Fruit fly (Drosophila melanogaster) whole organism, embryonic: ENCODE data around the gene CG10570.

Experiments used
- CG1024 ChIP-seq: fragments of 200-800 bp; sonication (Bioruptor generic); IDR thresholded peaks from 2 replicates; pipeline ENCODE4 v1.3.6; 2022; ENCODE audit warnings: missing biosample characterization, missing genetic modification characterization
- CG10431 ChIP-seq: fragments of 200-800 bp; sonication (Bioruptor generic); optimal IDR thresholded peaks from 3 replicates; lab custom pipeline; 2018; ENCODE audit warnings: missing biosample characterization, mild to moderate bottlenecking, missing genetic modification characterization
- CG11093 ChIP-seq: fragments of 200-800 bp; sonication (Bioruptor generic); IDR thresholded peaks from 3 replicates; pipeline ENCODE4 v1.3.6; 2022; ENCODE audit warnings: missing biosample characterization, missing genetic modification characterization
- CG11695 ChIP-seq: fragments of 200-800 bp; sonication (Bioruptor generic); IDR thresholded peaks from 3 replicates; pipeline ENCODE4 v1.3.6; 2022; ENCODE audit warnings: missing biosample characterization, missing genetic modification characterization
- CG12942 ChIP-seq: fragments of 200-800 bp; sonication (Bioruptor generic); optimal IDR thresholded peaks from 3 replicates; lab custom pipeline; 2016; ENCODE audit warnings: missing biosample characterization, missing genetic modification characterization
- CG14965 ChIP-seq: fragments of 200-800 bp; sonication (Bioruptor generic); optimal IDR thresholded peaks from 2 replicates; lab custom pipeline; 2016; ENCODE audit warnings: missing biosample characterization, missing genetic modification characterization, borderline replicate concordance
- CG15696 ChIP-seq: fragments of 200-800 bp; sonication (Bioruptor generic); optimal IDR thresholded peaks from 2 replicates; lab custom pipeline; 2019; ENCODE audit warnings: missing biosample characterization, mild to moderate bottlenecking, missing genetic modification characterization, moderate library complexity
- CG17359 ChIP-seq: fragments of 200-800 bp; sonication (Bioruptor generic); optimal IDR thresholded peaks from 3 replicates; lab custom pipeline; 2018; ENCODE audit warnings: missing biosample characterization, mild to moderate bottlenecking, missing genetic modification characterization, moderate library complexity
- CG1792 ChIP-seq: fragments of 200-800 bp; sonication (Bioruptor generic); optimal IDR thresholded peaks from 2 replicates; lab custom pipeline; 2016; ENCODE audit warnings: missing biosample characterization, missing genetic modification characterization
- CG18764 ChIP-seq: fragments of 200-800 bp; sonication (Bioruptor generic); optimal IDR thresholded peaks from 3 replicates; lab custom pipeline; 2016; ENCODE audit warnings: missing biosample characterization, missing genetic modification characterization
- CG2199 ChIP-seq: fragments of 200-800 bp; sonication (Bioruptor generic); IDR thresholded peaks from 3 replicates; pipeline ENCODE4 v1.3.6; 2022; ENCODE audit warnings: missing biosample characterization, missing genetic modification characterization
- CG4707 ChIP-seq: fragments of 200-800 bp; sonication (Bioruptor generic); optimal IDR thresholded peaks from 2 replicates; lab custom pipeline; 2018; ENCODE audit warnings: missing biosample characterization, mild to moderate bottlenecking, missing genetic modification characterization, moderate library complexity
- CG5245 ChIP-seq: fragments of 200-800 bp; sonication (Bioruptor generic); optimal IDR thresholded peaks from 3 replicates; lab custom pipeline; 2016; ENCODE audit warnings: missing biosample characterization, missing genetic modification characterization
- CG7357 ChIP-seq: fragments of 200-800 bp; sonication (Bioruptor generic); IDR thresholded peaks from 3 replicates; pipeline ENCODE4 v1.3.6; 2022; ENCODE audit warnings: missing biosample characterization, missing genetic modification characterization
- CG7556 ChIP-seq: fragments of 200-800 bp; sonication (Bioruptor generic); optimal IDR thresholded peaks from 2 replicates; lab custom pipeline; 2017; ENCODE audit warnings: missing biosample characterization, mild to moderate bottlenecking, missing genetic modification characterization
- CG8290 ChIP-seq, 3 experiments: fragments of 200-800 bp; sonication (Bioruptor generic); optimal IDR thresholded peaks; 2 replicates each; lab custom pipeline; 2016 to 2019; ENCODE audit warnings: missing biosample characterization in 3 of 3, missing genetic modification characterization in 3 of 3, mild to moderate bottlenecking in 2 of 3, moderate library complexity in 1 of 3
- CG8924 ChIP-seq: fragments of 200-800 bp; optimal IDR thresholded peaks from 3 replicates; lab custom pipeline; 2019; ENCODE audit warnings: missing biosample characterization, mild to moderate bottlenecking, missing genetic modification characterization, moderate library complexity
- CkIIα-i1 ChIP-seq: fragments of 200-800 bp; sonication (Bioruptor generic); IDR thresholded peaks from 2 replicates; pipeline ENCODE4 v1.3.6; 2022; ENCODE audit warnings: missing biosample characterization, missing genetic modification characterization
- D ChIP-seq, 2 experiments: fragments of 200-800 bp in 1 of 2; fragments of >200 bp in 1 of 2; sonication (Bioruptor generic) in 1 of 2; optimal IDR thresholded peaks; 2 replicates in 1 of 2; 3 replicates in 1 of 2; lab custom pipeline; 2017; ENCODE audit warnings: mild to moderate bottlenecking in 1 of 2, missing biosample characterization in 1 of 2, missing genetic modification characterization in 1 of 2, missing genetic modification reagents in 1 of 2
- HmgZ ChIP-seq: fragments of 200-800 bp; sonication (Bioruptor generic); optimal IDR thresholded peaks from 2 replicates; lab custom pipeline; 2018; ENCODE audit warnings: missing biosample characterization, mild to moderate bottlenecking, missing genetic modification characterization
- Hsf ChIP-seq: fragments of 200-800 bp; sonication (Bioruptor generic); optimal IDR thresholded peaks from 3 replicates; lab custom pipeline; 2016; ENCODE audit warnings: missing biosample characterization, missing genetic modification characterization
- Med ChIP-seq: fragments of 200-800 bp; sonication (Bioruptor generic); peaks from one replicate; lab custom pipeline; 2016; ENCODE audit warnings: missing biosample characterization, missing genetic modification characterization, mild to moderate bottlenecking, inconsistent platforms, moderate library complexity
- Mes4 ChIP-seq: fragments of 200-800 bp; sonication (Bioruptor generic); optimal IDR thresholded peaks from 2 replicates; lab custom pipeline; 2016; ENCODE audit warnings: missing biosample characterization, missing genetic modification characterization
- Ssrp ChIP-seq: fragments of 200-800 bp; sonication (Bioruptor generic); optimal IDR thresholded peaks from 2 replicates; lab custom pipeline; 2018; ENCODE audit warnings: missing biosample characterization, mild to moderate bottlenecking, missing genetic modification characterization, moderate library complexity
- Taf1 ChIP-seq: fragments of 200-800 bp; sonication (Bioruptor generic); IDR thresholded peaks from 2 replicates; pipeline ENCODE4 v1.3.6; 2022; ENCODE audit warnings: missing biosample characterization, missing genetic modification characterization
- Tbp ChIP-seq: fragments of >200 bp; optimal IDR thresholded peaks from 2 replicates; lab custom pipeline; 2018; ENCODE audit warnings: missing biosample characterization, missing genetic modification characterization
- bcd ChIP-seq: fragments of 200-800 bp; sonication (Bioruptor generic); optimal IDR thresholded peaks from 2 replicates; lab custom pipeline; 2017; ENCODE audit warnings: missing biosample characterization, mild to moderate bottlenecking, missing genetic modification characterization
- br ChIP-seq: fragments of >200 bp; optimal IDR thresholded peaks from 2 replicates; lab custom pipeline; 2017
- cg ChIP-seq: fragments of 200-800 bp; sonication (Bioruptor generic); optimal IDR thresholded peaks from 3 replicates; lab custom pipeline; 2019; ENCODE audit warnings: missing biosample characterization, mild to moderate bottlenecking, missing genetic modification characterization, moderate library complexity
- crol ChIP-seq: fragments of 200-800 bp; sonication (Bioruptor generic); IDR thresholded peaks from 2 replicates; pipeline ENCODE4 v1.3.6; 2022; ENCODE audit warnings: missing biosample characterization, missing genetic modification characterization
- crp ChIP-seq, 2 experiments: fragments of 200-800 bp; sonication (Bioruptor generic); optimal IDR thresholded peaks; 2 replicates in 1 of 2; 3 replicates in 1 of 2; lab custom pipeline; 2017; ENCODE audit warnings: missing biosample characterization in 2 of 2, missing genetic modification characterization in 2 of 2, mild to moderate bottlenecking in 1 of 2, moderate library complexity in 1 of 2
- cwo ChIP-seq: fragments of 200-800 bp; sonication (Bioruptor generic); optimal IDR thresholded peaks from 3 replicates; lab custom pipeline; 2017; ENCODE audit warnings: missing biosample characterization, missing genetic modification characterization, mild to moderate bottlenecking, moderate library complexity, missing genetic modification reagents
- gro ChIP-seq: fragments of 200-800 bp; sonication (Bioruptor generic); optimal IDR thresholded peaks from 2 replicates; lab custom pipeline; 2016; ENCODE audit warnings: missing biosample characterization, missing genetic modification characterization
- insv ChIP-seq, 2 experiments: fragments of 200-800 bp; sonication (Bioruptor generic); optimal IDR thresholded peaks; 3 replicates each; lab custom pipeline; 2016 to 2018; ENCODE audit warnings: missing biosample characterization in 2 of 2, missing genetic modification characterization in 2 of 2
- jumu ChIP-seq: fragments of 200-800 bp; sonication (Bioruptor generic); optimal IDR thresholded peaks from 3 replicates; lab custom pipeline; 2016; ENCODE audit warnings: missing biosample characterization, missing genetic modification characterization
- kni ChIP-seq: fragments of 200-800 bp; sonication (Bioruptor generic); optimal IDR thresholded peaks from 3 replicates; lab custom pipeline; 2017; ENCODE audit warnings: mild to moderate bottlenecking, missing biosample characterization, missing genetic modification reagents, missing genetic modification characterization
- mirr ChIP-seq: fragments of 200-800 bp; sonication (Bioruptor generic); optimal IDR thresholded peaks from 3 replicates; lab custom pipeline; 2018; ENCODE audit warnings: missing biosample characterization, mild to moderate bottlenecking, missing genetic modification characterization
- prd ChIP-seq, 3 experiments: fragments of >200 bp in 2 of 3; fragments of 200-800 bp in 1 of 3; sonication (Bioruptor generic) in 1 of 3; optimal IDR thresholded peaks in 2 of 3; IDR thresholded peaks in 1 of 3; 2 replicates in 2 of 3; 3 replicates in 1 of 3; pipeline versions ENCODE4 v1.3.6 to Lab custom; 2017 to 2022; ENCODE audit warnings: missing biosample characterization in 1 of 3, missing genetic modification characterization in 1 of 3
- row ChIP-seq: fragments of 200-800 bp; sonication (Bioruptor generic); IDR thresholded peaks from 3 replicates; pipeline ENCODE4 v1.3.6; 2022; ENCODE audit warnings: missing biosample characterization, missing genetic modification characterization
- slou ChIP-seq: fragments of 200-800 bp; sonication (Bioruptor generic); optimal IDR thresholded peaks from 3 replicates; lab custom pipeline; 2016; ENCODE audit warnings: missing biosample characterization, missing genetic modification characterization
- slp2 ChIP-seq: fragments of 200-800 bp; sonication (Bioruptor generic); optimal IDR thresholded peaks from 2 replicates; lab custom pipeline; 2016; ENCODE audit warnings: missing biosample characterization, missing genetic modification characterization
- so ChIP-seq: fragments of 200-800 bp; sonication (Bioruptor generic); IDR thresholded peaks from 3 replicates; pipeline ENCODE4 v1.3.6; 2022; ENCODE audit warnings: missing biosample characterization, missing genetic modification characterization
- sob ChIP-seq: fragments of 200-800 bp; sonication (Bioruptor generic); IDR thresholded peaks from 2 replicates; pipeline ENCODE4 v1.3.6; 2022; ENCODE audit warnings: missing biosample characterization, missing genetic modification characterization
- ssp ChIP-seq: fragments of 200-800 bp; sonication (Bioruptor generic); IDR thresholded peaks from 2 replicates; pipeline ENCODE4 v1.3.6; 2022; ENCODE audit warnings: missing biosample characterization, missing genetic modification characterization
- tll ChIP-seq, 2 experiments: fragments of 200-800 bp in 1 of 2; fragments of >200 bp in 1 of 2; sonication (Bioruptor generic) in 1 of 2; optimal IDR thresholded peaks; 2 replicates each; lab custom pipeline; 2017 to 2019; ENCODE audit warnings: missing biosample characterization in 2 of 2, missing genetic modification characterization in 2 of 2, mild to moderate bottlenecking in 1 of 2, moderate library complexity in 1 of 2
- tup ChIP-seq: fragments of 200-800 bp; sonication (Bioruptor generic); optimal IDR thresholded peaks from 2 replicates; lab custom pipeline; 2016; ENCODE audit warnings: missing biosample characterization, mild to moderate bottlenecking, missing genetic modification characterization, moderate library complexity
- unpg ChIP-seq: fragments of 200-800 bp; sonication (Bioruptor generic); optimal IDR thresholded peaks from 3 replicates; lab custom pipeline; 2018; ENCODE audit warnings: missing biosample characterization, mild to moderate bottlenecking, missing genetic modification characterization, moderate library complexity

The CG10570 gene

dm6 chr2L:18823243-18823803, 12.3 kb upstream of the CG10570 start, which contains the start of gene Ugt36D1 (continued):
- TF ChIP-seq row (GFP tag; lab: Robert Waterston, UW) (peak; percentile 72), Med (GFP tag; lab: Kevin White, UChicago) (peak; percentile 88)
- TF ChIP-seq, all 482 proteins: peak for 62

DNA sequence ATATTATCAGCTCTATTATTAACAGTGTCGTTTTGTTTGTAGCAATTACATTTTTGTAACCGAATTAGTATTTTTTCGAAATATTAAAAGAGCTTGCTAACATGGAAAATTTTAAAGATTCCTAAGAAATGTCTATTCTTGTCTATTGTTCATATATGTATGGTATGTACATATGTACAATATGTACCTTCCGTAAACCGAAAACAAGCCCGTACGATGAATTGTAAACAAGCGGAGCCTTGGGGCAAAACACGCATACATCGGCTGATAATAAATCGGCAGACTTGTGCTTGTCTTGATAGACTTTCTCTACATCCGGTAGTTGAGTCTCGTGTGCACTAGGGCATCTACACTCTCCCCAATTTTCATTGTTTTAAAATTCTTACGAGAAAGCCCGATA, 11.8 kb upstream of the CG10570 start:
- no peak for TF ChIP-seq CG2199 (GFP tag; lab: Robert Waterston, UW)
- no peak for TF ChIP-seq gro (GFP tag; lab: Kevin White, UChicago)
- TF ChIP-seq slp2 (GFP tag; lab: Kevin White, UChicago), result no peak
- peak; percentile 47; the same call in 1 of the 3 replicates for TF ChIP-seq CG11093
- TF ChIP-seq mirr (GFP tag; lab: Kevin White, UChicago), result peak; percentile 76
- TF ChIP-seq CG10431 (GFP tag; lab: Kevin White, UChicago), result peak; percentile 66
- peak; percentile 45 for TF ChIP-seq CG1792 (GFP tag; lab: Kevin White, UChicago)
- no peak for TF ChIP-seq CG7357
- no peak for TF ChIP-seq Hsf (GFP tag; lab: Kevin White, UChicago)
- no peak for TF ChIP-seq cg (GFP tag; lab: Kevin White, UChicago)
- TF ChIP-seq cwo (GFP tag; lab: Kevin White, UChicago), result peak; percentile 81
- TF ChIP-seq br (lab: Kevin White, UChicago), result no peak
- peak; percentile 48; the same call in 1 of the 3 replicates for TF ChIP-seq CG11695 (GFP tag; lab: Robert Waterston, UW)
- peak; percentile 69 for TF ChIP-seq CG4707 (GFP tag; lab: Kevin White, UChicago)
- TF ChIP-seq HmgZ (tag; lab: Kevin White, UChicago), result no peak
- TF ChIP-seq CG12942, result peak; percentile 9
- TF ChIP-seq sob (GFP tag; lab: Robert Waterston, UW), result peak; percentile 69
- TF ChIP-seq CG8924 (tag; lab: Kevin White, UChicago), result peak; percentile 8
- no peak for TF ChIP-seq CkIIα-i1 (GFP tag; lab: Robert Waterston, UW)
- TF ChIP-seq CG18764 (GFP tag; lab: Kevin White, UChicago), result peak; percentile 56
- peak; percentile 77 for TF ChIP-seq CG15696 (tag; lab: Kevin White, UChicago)
- no peak for TF ChIP-seq Taf1 (GFP tag; lab: Robert Waterston, UW)
- TF ChIP-seq insv (GFP tag; optimal IDR thresholded peaks at IDR 0.05; lab: Kevin White, UChicago), result peak in 1 of 2 experiments; percentile 14
- peak; percentile 42 for TF ChIP-seq Mes4 (GFP tag; lab: Kevin White, UChicago)
- TF ChIP-seq so (GFP tag; lab: Robert Waterston, UW), result no peak
- no peak for TF ChIP-seq tup (GFP tag; lab: Kevin White, UChicago)
- TF ChIP-seq bcd (GFP tag; lab: Kevin White, UChicago), result no peak
- peak; percentile 37 for TF ChIP-seq CG7556 (GFP tag; lab: Kevin White, UChicago)
- no peak for TF ChIP-seq tll (GFP tag; optimal IDR thresholded peaks at IDR 0.05; lab: Kevin White, UChicago)
- TF ChIP-seq ssp (GFP tag; lab: Robert Waterston, UW), result no peak
- no peak for TF ChIP-seq crol (GFP tag; lab: Robert Waterston, UW)
- TF ChIP-seq Ssrp (tag; lab: Kevin White, UChicago), result no peak
- TF ChIP-seq CG8290 (GFP tag; optimal IDR thresholded peaks at IDR 0.05; lab: Kevin White, UChicago), result no peak
- TF ChIP-seq CG8290 (tag; optimal IDR thresholded peaks at IDR 0.05; lab: Kevin White, UChicago), result peak; percentile 60 to 69
- TF ChIP-seq D (optimal IDR thresholded peaks at IDR 0.05; lab: Kevin White, UChicago), result no peak
- TF ChIP-seq D (GFP tag; optimal IDR thresholded peaks at IDR 0.05; lab: Kevin White, UChicago), result peak; percentile 60
- no peak for TF ChIP-seq crp (GFP tag; optimal IDR thresholded peaks at IDR 0.05; lab: Kevin White, UChicago)
- no peak for TF ChIP-seq Tbp
- peak; percentile 87 for TF ChIP-seq kni
- no peak for TF ChIP-seq CG5245 (GFP tag; lab: Kevin White, UChicago)
- TF ChIP-seq prd (optimal IDR thresholded peaks at IDR 0.05; lab: Kevin White, UChicago), result no peak
- TF ChIP-seq prd (GFP tag; IDR thresholded peaks at IDR 0.05; lab: Robert Waterston, UW), result no peak
- TF ChIP-seq CG14965 (GFP tag; lab: Kevin White, UChicago), result no peak
- peak; percentile 28 for TF ChIP-seq slou (GFP tag; lab: Kevin White, UChicago)
- peak; percentile 62; the same call in 1 of the 2 replicates for TF ChIP-seq CG1024 (GFP tag; lab: Robert Waterston, UW)
- TF ChIP-seq jumu (GFP tag; lab: Kevin White, UChicago), result no peak
- peak; percentile 54 for TF ChIP-seq unpg (GFP tag; lab: Kevin White, UChicago)
- peak; percentile 68 for TF ChIP-seq CG17359 (tag; lab: Kevin White, UChicago)
